Worm (Caenorhabditis elegans) whole organism, L4/young adult: ENCODE data around the gene grd-14.

Experiments used
- W03F9.2 ChIP-seq: fragments of 150-350 bp; optimal IDR thresholded peaks from 2 replicates; lab custom pipeline; 2014; ENCODE audit warnings: missing biosample characterization, missing genetic modification characterization
- him-1 ChIP-seq: sonication (generic microtip); optimal IDR thresholded peaks from 2 replicates; lab custom pipeline; 2016; ENCODE audit warnings: missing genotype, missing genetic modification reagents, missing genetic modification characterization, missing compliant biosample characterization

- no peak for TF ChIP-seq him-1
- no peak for TF ChIP-seq W03F9.2 (tag; lab: Kevin White, UChicago)
These were observed 24.7 kb upstream of the grd-14 start for ce11 chrX:8475142-8475541.
